Worm (Caenorhabditis elegans): ENCODE measurements around the gene ctbp-1.

ce11 chrX:5854452-5855234, 7.9 kb upstream of the ctbp-1 start:
- TF ChIP-seq flh-1 (GFP tag; optimal IDR thresholded peaks at IDR 0.05) (no peak), unc-39 (tag; optimal IDR thresholded peaks at IDR 0.05) (no peak), sptf-1 (tag; optimal IDR thresholded peaks at IDR 0.05) (no peak), elt-1 (tag; optimal IDR thresholded peaks at IDR 0.05; ENCODE audit: borderline replicate concordance, insufficient read depth) (no peak), M03D4.4 (tag; optimal IDR thresholded peaks at IDR 0.05) (no peak), nhr-12 (tag; optimal IDR thresholded peaks at IDR 0.05) (no peak), lin-13 (tag; optimal IDR thresholded peaks at IDR 0.05) (no peak), snpc-4 (tag; optimal IDR thresholded peaks at IDR 0.05) (no peak)
